Fruit fly (Drosophila melanogaster) whole organism, embryonic: ENCODE results near the gene ND-PDSW.

Experiments used
- Dref ChIP-seq: fragments of 200-800 bp; sonication (Bioruptor generic); IDR thresholded peaks from 2 replicates; pipeline ENCODE4 v1.3.6; 2022; ENCODE audit warnings: missing biosample characterization, missing genetic modification characterization
- Jarid2 ChIP-seq: fragments of 200-800 bp; sonication (Bioruptor generic); optimal IDR thresholded peaks from 3 replicates; lab custom pipeline; 2017; ENCODE audit warnings: mild to moderate bottlenecking, missing biosample characterization, missing genetic modification reagents, missing genetic modification characterization
- h ChIP-seq: fragments of >200 bp; optimal IDR thresholded peaks from 2 replicates; lab custom pipeline; 2017
- run ChIP-seq: fragments of 200-800 bp; sonication (Bioruptor generic); optimal IDR thresholded peaks from 3 replicates; lab custom pipeline; 2018; ENCODE audit warnings: missing biosample characterization, mild to moderate bottlenecking, missing genetic modification characterization

- TF ChIP-seq h (lab: Kevin White, UChicago) (no peak), Jarid2 (no peak), run (tag; lab: Kevin White, UChicago) (no peak), Dref (no peak)
These were observed 21.2 kb upstream of the ND-PDSW start for dm6 chr2L:3444789-3445188.
